Fruit fly (Drosophila melanogaster) whole organism, embryonic: ENCODE measurements around the gene Rpt5.

Experiments
- Atf6 ChIP-seq: fragments of 200-800 bp; sonication (Bioruptor generic); IDR thresholded peaks from 2 replicates; pipeline ENCODE4 v1.3.6; 2022; ENCODE audit warnings: missing biosample characterization, missing genetic modification characterization
- Awh ChIP-seq: fragments of 200-800 bp; sonication (Bioruptor generic); IDR thresholded peaks from 2 replicates; pipeline ENCODE4, ENCODE4 v1.3.6; 2022; ENCODE audit warnings: missing biosample characterization, missing genetic modification characterization
- C15 ChIP-seq: fragments of 200-800 bp; sonication (Bioruptor generic); IDR thresholded peaks from 3 replicates; pipeline ENCODE4 v1.3.6; 2022; ENCODE audit warnings: missing biosample characterization, missing genetic modification characterization
- CG10366 ChIP-seq: fragments of 200-800 bp; sonication (Bioruptor generic); IDR thresholded peaks from 2 replicates; pipeline ENCODE4 v1.3.6; 2022; ENCODE audit warnings: missing biosample characterization, missing genetic modification characterization
- CG10654 ChIP-seq: fragments of 200-800 bp; sonication (Bioruptor generic); optimal IDR thresholded peaks from 2 replicates; lab custom pipeline; 2016; ENCODE audit warnings: missing biosample characterization, missing genetic modification characterization
- CG11695 ChIP-seq: fragments of 200-800 bp; sonication (Bioruptor generic); IDR thresholded peaks from 3 replicates; pipeline ENCODE4 v1.3.6; 2022; ENCODE audit warnings: missing biosample characterization, missing genetic modification characterization
- CG15073 ChIP-seq: fragments of 200-800 bp; sonication (Bioruptor generic); optimal IDR thresholded peaks from 2 replicates; lab custom pipeline; 2016; ENCODE audit warnings: missing biosample characterization, missing genetic modification characterization
- CG17359 ChIP-seq: fragments of 200-800 bp; sonication (Bioruptor generic); optimal IDR thresholded peaks from 3 replicates; lab custom pipeline; 2018; ENCODE audit warnings: missing biosample characterization, mild to moderate bottlenecking, missing genetic modification characterization, moderate library complexity
- CG17361 ChIP-seq: fragments of 200-800 bp; sonication (Bioruptor generic); IDR thresholded peaks from 3 replicates; pipeline ENCODE4 v1.3.6; 2022; ENCODE audit warnings: missing biosample characterization, missing genetic modification characterization
- CG17612 ChIP-seq: fragments of 200-800 bp; sonication (Bioruptor generic); IDR thresholded peaks from 2 replicates; pipeline ENCODE4 v1.3.6; 2022; ENCODE audit warnings: missing biosample characterization, missing genetic modification characterization
- CG2712 ChIP-seq: fragments of 200-800 bp; optimal IDR thresholded peaks from 3 replicates; lab custom pipeline; 2019; ENCODE audit warnings: missing biosample characterization, mild to moderate bottlenecking, missing genetic modification characterization, moderate library complexity
- CG31365 ChIP-seq: fragments of 200-800 bp; sonication (Bioruptor generic); optimal IDR thresholded peaks from 2 replicates; lab custom pipeline; 2018; ENCODE audit warnings: missing biosample characterization, mild to moderate bottlenecking, missing genetic modification characterization
- CG3281 ChIP-seq: fragments of 200-800 bp; sonication (Bioruptor generic); optimal IDR thresholded peaks from 3 replicates; lab custom pipeline; 2017; ENCODE audit warnings: missing biosample characterization, mild to moderate bottlenecking, missing genetic modification characterization
- CG4328 ChIP-seq: fragments of 200-800 bp; sonication (Bioruptor generic); optimal IDR thresholded peaks from 3 replicates; lab custom pipeline; 2017; ENCODE audit warnings: missing biosample characterization, missing genetic modification reagents, missing genetic modification characterization
- CG4617 ChIP-seq: fragments of 200-800 bp; sonication (Bioruptor generic); optimal IDR thresholded peaks from 3 replicates; lab custom pipeline; 2016; ENCODE audit warnings: missing biosample characterization, missing genetic modification characterization, borderline replicate concordance
- CG6689 ChIP-seq: fragments of 200-800 bp; sonication (Bioruptor generic); IDR thresholded peaks from 2 replicates; pipeline ENCODE4 v1.3.6; 2022; ENCODE audit warnings: missing biosample characterization, missing genetic modification characterization
- CG6765 ChIP-seq: fragments of 200-800 bp; sonication (Bioruptor generic); optimal IDR thresholded peaks from 3 replicates; lab custom pipeline; 2017; ENCODE audit warnings: missing biosample characterization, mild to moderate bottlenecking, missing genetic modification characterization
- CG7839 ChIP-seq: fragments of 200-800 bp; sonication (Bioruptor generic); optimal IDR thresholded peaks from 3 replicates; lab custom pipeline; 2018; ENCODE audit warnings: missing biosample characterization, mild to moderate bottlenecking, missing genetic modification characterization, moderate library complexity
- Dad ChIP-seq: fragments of 200-800 bp; sonication (Bioruptor generic); optimal IDR thresholded peaks from 3 replicates; lab custom pipeline; 2016; ENCODE audit warnings: missing biosample characterization, missing genetic modification characterization
- Doc2 ChIP-seq: fragments of 200-800 bp; sonication (Bioruptor generic); IDR thresholded peaks from 2 replicates; pipeline ENCODE4 v1.3.6; 2022; ENCODE audit warnings: missing biosample characterization, missing genetic modification characterization
- Gug ChIP-seq: fragments of 200-800 bp; sonication (Bioruptor generic); IDR thresholded peaks from 4 replicates; pipeline ENCODE4 v1.3.6; 2022; ENCODE audit warnings: missing biosample characterization, missing genetic modification characterization
- HLH3B ChIP-seq: fragments of 200-800 bp; sonication (Bioruptor generic); IDR thresholded peaks from 2 replicates; pipeline ENCODE4 v1.3.6; 2022; ENCODE audit warnings: missing biosample characterization, missing genetic modification characterization
- Hr51 ChIP-seq, 2 experiments: fragments of 200-800 bp; sonication (Bioruptor generic); optimal IDR thresholded peaks; 2 replicates in 1 of 2; 3 replicates in 1 of 2; lab custom pipeline; 2016 to 2018; ENCODE audit warnings: missing biosample characterization in 2 of 2, missing genetic modification characterization in 2 of 2, mild to moderate bottlenecking in 1 of 2, moderate library complexity in 1 of 2
- Kr ChIP-seq: fragments of 200-800 bp; sonication (Bioruptor generic); optimal IDR thresholded peaks from 2 replicates; lab custom pipeline; 2017; ENCODE audit warnings: missing biosample characterization, mild to moderate bottlenecking, missing genetic modification characterization
- Oli ChIP-seq: fragments of 200-800 bp; sonication (Bioruptor generic); optimal IDR thresholded peaks from 2 replicates; lab custom pipeline; 2018; ENCODE audit warnings: missing biosample characterization, mild to moderate bottlenecking, missing genetic modification characterization, moderate library complexity
- Ptx1 ChIP-seq: fragments of 200-800 bp; sonication (Bioruptor generic); IDR thresholded peaks from 2 replicates; pipeline ENCODE4 v1.3.6; 2022; ENCODE audit warnings: missing biosample characterization, missing genetic modification characterization
- Stat92E ChIP-seq, 3 experiments: fragments of >200 bp in 2 of 3; fragments of 200-800 bp in 1 of 3; sonication (Bioruptor generic) in 1 of 3; optimal IDR thresholded peaks; 2 replicates each; lab custom pipeline; 2017 to 2019; ENCODE audit warnings: missing biosample characterization in 3 of 3, missing genetic modification characterization in 3 of 3, mild to moderate bottlenecking in 1 of 3, moderate library complexity in 1 of 3
- cg ChIP-seq: fragments of 200-800 bp; sonication (Bioruptor generic); optimal IDR thresholded peaks from 3 replicates; lab custom pipeline; 2019; ENCODE audit warnings: missing biosample characterization, mild to moderate bottlenecking, missing genetic modification characterization, moderate library complexity
- chinmo ChIP-seq: fragments of 200-800 bp; sonication (Bioruptor generic); IDR thresholded peaks from 4 replicates; pipeline ENCODE4 v1.3.6; 2022; ENCODE audit warnings: missing biosample characterization, missing genetic modification characterization; ENCODE audit not compliant: partially characterized antibody
- chm ChIP-seq: fragments of 200-800 bp; sonication (Bioruptor generic); IDR thresholded peaks from 2 replicates; pipeline ENCODE4 v1.3.6; 2022; ENCODE audit warnings: missing biosample characterization, missing genetic modification characterization
- emc ChIP-seq: fragments of 200-800 bp; sonication (Bioruptor generic); optimal IDR thresholded peaks from 2 replicates; lab custom pipeline; 2016; ENCODE audit warnings: missing biosample characterization, missing genetic modification characterization
- fd96Cb ChIP-seq: fragments of 200-800 bp; sonication (Bioruptor generic); optimal IDR thresholded peaks from 2 replicates; lab custom pipeline; 2018; ENCODE audit warnings: missing biosample characterization, mild to moderate bottlenecking, missing genetic modification characterization, moderate library complexity
- gcm ChIP-seq: fragments of 200-800 bp; sonication (Bioruptor generic); optimal IDR thresholded peaks from 2 replicates; lab custom pipeline; 2019; ENCODE audit warnings: missing biosample characterization, mild to moderate bottlenecking, missing genetic modification characterization, moderate library complexity
- hb ChIP-seq: fragments of 200-800 bp; sonication (Bioruptor generic); IDR thresholded peaks from 3 replicates; pipeline ENCODE4 v1.3.6; 2022; ENCODE audit warnings: missing biosample characterization, missing genetic modification characterization; ENCODE audit not compliant: partially characterized antibody
- insv ChIP-seq, 2 experiments: fragments of 200-800 bp; sonication (Bioruptor generic); optimal IDR thresholded peaks; 3 replicates each; lab custom pipeline; 2016 to 2018; ENCODE audit warnings: missing biosample characterization in 2 of 2, missing genetic modification characterization in 2 of 2
- ken ChIP-seq: fragments of 200-800 bp; sonication (Bioruptor generic); IDR thresholded peaks from 3 replicates; pipeline ENCODE4 v1.3.6; 2022; ENCODE audit warnings: missing biosample characterization, missing genetic modification characterization
- kni ChIP-seq: fragments of 200-800 bp; sonication (Bioruptor generic); optimal IDR thresholded peaks from 3 replicates; lab custom pipeline; 2017; ENCODE audit warnings: mild to moderate bottlenecking, missing biosample characterization, missing genetic modification reagents, missing genetic modification characterization
- lmd ChIP-seq: fragments of 200-800 bp; sonication (Bioruptor generic); IDR thresholded peaks from 2 replicates; pipeline ENCODE4 v1.3.6; 2022; ENCODE audit warnings: missing biosample characterization, missing genetic modification characterization
- org-1 ChIP-seq: fragments of 200-800 bp; sonication (Bioruptor generic); optimal IDR thresholded peaks from 2 replicates; lab custom pipeline; 2017; ENCODE audit warnings: missing biosample characterization, missing genetic modification characterization
- peb ChIP-seq: fragments of 200-800 bp; sonication (Bioruptor generic); IDR thresholded peaks from 2 replicates; pipeline ENCODE4 v1.3.6; 2022; ENCODE audit warnings: missing biosample characterization, missing genetic modification characterization
- phol ChIP-seq: fragments of 200-800 bp; sonication (Bioruptor generic); optimal IDR thresholded peaks from 3 replicates; lab custom pipeline; 2018; ENCODE audit warnings: missing biosample characterization, mild to moderate bottlenecking, missing genetic modification characterization, moderate library complexity
- row ChIP-seq: fragments of 200-800 bp; sonication (Bioruptor generic); IDR thresholded peaks from 3 replicates; pipeline ENCODE4 v1.3.6; 2022; ENCODE audit warnings: missing biosample characterization, missing genetic modification characterization
- sens ChIP-seq: fragments of 200-800 bp; sonication (Bioruptor generic); peaks from one replicate; lab custom pipeline; 2016; ENCODE audit warnings: missing biosample characterization, missing genetic modification characterization
- tio ChIP-seq: fragments of 200-800 bp; sonication (Bioruptor generic); optimal IDR thresholded peaks from 2 replicates; lab custom pipeline; 2017; ENCODE audit warnings: missing biosample characterization, missing genetic modification characterization, inconsistent platforms
- tll ChIP-seq, 2 experiments: fragments of 200-800 bp in 1 of 2; fragments of >200 bp in 1 of 2; sonication (Bioruptor generic) in 1 of 2; optimal IDR thresholded peaks; 2 replicates each; lab custom pipeline; 2017 to 2019; ENCODE audit warnings: missing biosample characterization in 2 of 2, missing genetic modification characterization in 2 of 2, mild to moderate bottlenecking in 1 of 2, moderate library complexity in 1 of 2
- unpg ChIP-seq: fragments of 200-800 bp; sonication (Bioruptor generic); optimal IDR thresholded peaks from 3 replicates; lab custom pipeline; 2018; ENCODE audit warnings: missing biosample characterization, mild to moderate bottlenecking, missing genetic modification characterization, moderate library complexity
- vvl ChIP-seq: fragments of 200-800 bp; sonication (Bioruptor generic); IDR thresholded peaks from 2 replicates; pipeline ENCODE4 v1.3.6; 2022; ENCODE audit warnings: missing biosample characterization, missing genetic modification characterization

Rpt5 gene

DNA sequence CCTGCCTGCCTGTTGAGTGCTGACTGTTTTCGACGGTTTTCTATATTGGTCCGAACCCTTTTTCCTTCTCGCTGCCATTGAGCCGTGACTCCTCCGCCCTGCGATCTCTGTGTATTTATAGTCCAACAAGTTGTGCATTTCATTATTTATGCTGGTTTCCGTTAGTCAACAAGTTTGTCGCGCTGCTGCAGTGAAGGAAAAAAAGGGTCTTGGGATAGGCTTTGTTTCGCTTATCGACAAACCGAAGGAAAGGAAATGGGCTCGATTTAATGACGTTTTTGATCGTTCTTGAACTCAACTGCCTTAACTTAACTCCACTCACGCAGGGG, 34.9 kb downstream of the Rpt5 start:
- peak in 1 of 2 experiments; percentile 82 for TF ChIP-seq tll (GFP tag; optimal IDR thresholded peaks at IDR 0.05; lab: Kevin White, UChicago)
- TF ChIP-seq gcm: peak; percentile 18
- no peak for TF ChIP-seq CG4617 (GFP tag; lab: Kevin White, UChicago)
- TF ChIP-seq Stat92E (GFP tag; optimal IDR thresholded peaks at IDR 0.05; lab: Kevin White, UChicago): peak in 1 of 3 experiments; percentile 21
- TF ChIP-seq kni (GFP tag; lab: Kevin White, UChicago): peak; percentile 53
- no peak for TF ChIP-seq insv (GFP tag; optimal IDR thresholded peaks at IDR 0.05; lab: Kevin White, UChicago)
- no peak for TF ChIP-seq Atf6 (GFP tag; lab: Robert Waterston, UW)
- TF ChIP-seq CG4328: no peak
- TF ChIP-seq Kr: peak; percentile 75
- no peak for TF ChIP-seq C15
- no peak for TF ChIP-seq CG7839 (tag; lab: Kevin White, UChicago)

DNA sequence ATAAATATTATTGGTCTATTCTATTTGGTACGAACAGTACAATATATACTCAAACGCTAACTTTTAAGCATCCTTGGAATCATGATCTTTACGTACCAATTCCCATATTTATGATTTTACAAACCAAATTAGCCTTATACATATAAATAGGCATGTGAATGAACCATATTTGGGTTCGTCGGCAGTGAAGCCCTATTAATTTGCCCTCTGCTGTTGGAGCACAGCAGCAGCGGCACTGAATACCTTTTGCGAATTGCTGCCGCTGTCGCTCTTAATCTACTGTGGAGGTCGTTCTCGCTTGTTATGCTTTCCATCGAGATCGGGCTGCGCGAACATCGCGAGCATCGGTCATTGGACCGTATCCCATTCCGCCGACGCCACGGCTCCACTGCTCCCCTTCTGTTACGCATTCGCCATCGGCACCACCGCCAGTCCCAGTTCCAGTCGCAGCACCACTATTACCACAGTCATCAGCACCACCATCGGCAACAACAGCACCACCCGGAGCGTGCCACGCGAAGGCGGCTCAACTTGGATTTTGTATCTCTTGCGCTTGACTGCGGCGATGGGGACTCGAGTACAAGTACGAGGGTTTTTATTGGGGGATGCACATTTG, 35.8 kb downstream of the Rpt5 start:
- TF ChIP-seq sens (GFP tag; lab: Kevin White, UChicago): peak; percentile 65
- peak; percentile 17 for TF ChIP-seq cg (GFP tag; lab: Kevin White, UChicago)
- no peak for TF ChIP-seq org-1
- peak; percentile 32; the same call in 1 of the 2 replicates for TF ChIP-seq Ptx1
- peak; percentile 21 for TF ChIP-seq Oli
- TF ChIP-seq CG11695 (GFP tag; lab: Robert Waterston, UW): peak; percentile 45; the same call in 1 of the 3 replicates
- peak; percentile 14; the same call in 1 of the 2 replicates for TF ChIP-seq CG6689 (GFP tag; lab: Robert Waterston, UW)
- peak; percentile 16; the same call in 1 of the 2 replicates for TF ChIP-seq HLH3B (GFP tag; lab: Robert Waterston, UW)
- TF ChIP-seq CG17359 (tag; lab: Kevin White, UChicago): peak; percentile 20
- TF ChIP-seq CG31365 (tag; lab: Kevin White, UChicago): no peak
- no peak for TF ChIP-seq CG10654 (GFP tag; lab: Kevin White, UChicago)
- TF ChIP-seq peb (GFP tag; lab: Robert Waterston, UW): no peak
- TF ChIP-seq hb: no peak
- TF ChIP-seq unpg (GFP tag; lab: Kevin White, UChicago): peak; percentile 21
- TF ChIP-seq emc (GFP tag; lab: Kevin White, UChicago): no peak
- TF ChIP-seq CG3281 (GFP tag; lab: Kevin White, UChicago): peak; percentile 10
- TF ChIP-seq row: peak; percentile 34; the same call in 1 of the 3 replicates
- TF ChIP-seq CG10366 (GFP tag; lab: Robert Waterston, UW): peak; percentile 15; the same call in 1 of the 2 replicates
- TF ChIP-seq Gug: 0 out of 4 replicates have a peak, but pooled peaks have one; percentile 6
- TF ChIP-seq Awh: no peak
- TF ChIP-seq CG17612: 0 out of 2 replicates have a peak, but pooled peaks have one; percentile 6
- peak; percentile 19 for TF ChIP-seq phol
- TF ChIP-seq lmd (GFP tag; lab: Robert Waterston, UW): peak; percentile 15; the same call in 1 of the 2 replicates
- TF ChIP-seq ken (GFP tag; lab: Robert Waterston, UW): 0 out of 3 replicates have a peak, but pooled peaks have one; percentile 4
- peak; percentile 41; the same call in 1 of the 3 replicates for TF ChIP-seq CG17361 (GFP tag; lab: Robert Waterston, UW)
- peak; percentile 8 for TF ChIP-seq tio
- TF ChIP-seq CG15073 (GFP tag; lab: Kevin White, UChicago): no peak
- TF ChIP-seq CG6765 (GFP tag; lab: Kevin White, UChicago): no peak
- 0 out of 4 replicates have a peak, but pooled peaks have one; percentile 47 for TF ChIP-seq chinmo (GFP tag; lab: Robert Waterston, UW)
- peak in 1 of 2 experiments; percentile 20 for TF ChIP-seq Hr51 (GFP tag; optimal IDR thresholded peaks at IDR 0.05; lab: Kevin White, UChicago)
- peak; percentile 16 for TF ChIP-seq CG2712 (tag; lab: Kevin White, UChicago)
- peak; percentile 54; the same call in 1 of the 2 replicates for TF ChIP-seq chm
- peak; percentile 43; the same call in 1 of the 2 replicates for TF ChIP-seq vvl (GFP tag; lab: Robert Waterston, UW)
- no peak for TF ChIP-seq Dad (GFP tag; lab: Kevin White, UChicago)
- peak; percentile 3 for TF ChIP-seq fd96Cb (tag; lab: Kevin White, UChicago)
- no peak for TF ChIP-seq Doc2 (GFP tag; lab: Robert Waterston, UW)
